ENCODE assay signal across 2 worm cellular contexts in the genomic region with DNA sequence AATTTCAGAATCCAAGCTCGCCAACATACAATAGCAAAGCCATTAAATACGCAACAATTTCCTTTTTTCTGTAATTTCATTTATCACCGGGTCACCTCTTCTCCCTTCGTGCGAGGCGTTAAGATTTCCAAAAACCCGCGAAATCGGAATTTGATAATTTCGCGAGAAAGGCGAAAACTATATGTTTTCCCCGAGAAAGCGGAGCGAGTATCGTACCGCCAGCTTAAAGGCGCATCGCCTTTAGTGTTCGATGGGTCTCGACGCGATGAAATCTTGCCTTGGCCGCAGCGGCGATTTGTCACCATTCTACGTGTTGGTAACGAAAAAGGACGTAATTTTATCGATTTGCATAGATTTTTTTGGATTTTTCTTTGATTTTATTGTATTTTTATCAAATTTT.
A peak's percentile ranks its signal among the peaks of the same experiment; 100 is the strongest.
TF ChIP-seq lines count a peak whose summit lies in the region.
"Not testable (repeated sequence)": the region's sequence is repeated elsewhere in the genome, so short reads cannot be mapped to it uniquely, and the experiment has no call there.

No protein-coding gene starts in this region.

TF ChIP-seq in whole organism, L4 larva, 104 proteins besides CTCF, POLR2A, EP300 and RAD21:
- TF ChIP-seq snpc-1.2 (GFP tag; IDR thresholded peaks at IDR 0.05; lab: Robert Waterston, UW), result peak; percentile 75

TF ChIP-seq in whole organism, young adult, 124 proteins besides CTCF, POLR2A, EP300 and RAD21:
- TF ChIP-seq F33H1.4 (GFP tag; IDR thresholded peaks at IDR 0.05; lab: Robert Waterston, UW), result peak; percentile 80
- peak; percentile 69 for TF ChIP-seq lsl-1 (GFP tag; optimal IDR thresholded peaks at IDR 0.05; lab: Kevin White, UChicago)
- peak; percentile 67 for TF ChIP-seq madf-6 (GFP tag; IDR thresholded peaks at IDR 0.05; lab: Robert Waterston, UW)
- TF ChIP-seq madf-8 (GFP tag; conservative IDR thresholded peaks at IDR 0.05; lab: Robert Waterston, UW), result 0 out of 2 replicates have a peak, but pooled peaks have one; percentile 28
- peak; percentile 62 for TF ChIP-seq xnd-1 (tag; optimal IDR thresholded peaks at IDR 0.05; lab: Kevin White, UChicago)
- not testable (repeated sequence) for TF ChIP-seq snpc-4 (GFP tag; optimal IDR thresholded peaks at IDR 0.05; lab: Kevin White, UChicago)
- peak in 1 of 4 experiments; percentile 61 for TF ChIP-seq snpc-4 (tag; optimal IDR thresholded peaks at IDR 0.05; lab: Kevin White, UChicago)
